Worm (Caenorhabditis elegans): ENCODE results near the gene dct-8.

dct-8 gene

ce11 chrIV:3881119-3881518 is 13.8 kb upstream of the dct-8 start, which contains the start of the genes F37C4.8 and oac-23:
Gene F37C4.8, minus strand, starts transcription at chrIV:3881219.
Gene oac-23, plus strand, starts transcription at chrIV:3881441.
- no peak for TF ChIP-seq ref-1 (GFP tag; conservative IDR thresholded peaks at IDR 0.05)
- no peak for TF ChIP-seq T22C8.4 (GFP tag; IDR thresholded peaks at IDR 0.05)
- TF ChIP-seq klf-2 (GFP tag; conservative IDR thresholded peaks at IDR 0.05): no peak
- TF ChIP-seq tab-1 (GFP tag; IDR thresholded peaks at IDR 0.05): no peak
- TF ChIP-seq med-1 (GFP tag; optimal IDR thresholded peaks at IDR 0.05; ENCODE audit: insufficient read depth): no peak
- no peak for TF ChIP-seq flt-1 (GFP tag; IDR thresholded peaks at IDR 0.05)
- TF ChIP-seq cog-1 (tag; optimal IDR thresholded peaks at IDR 0.05): no peak
- TF ChIP-seq ztf-23 (GFP tag; IDR thresholded peaks at IDR 0.05): no peak
- TF ChIP-seq ztf-29 (GFP tag; IDR thresholded peaks at IDR 0.05): no peak

ce11 chrIV:3885369-3885768 is 9.5 kb upstream of the dct-8 start, which contains the start of gene oac-22:
Gene oac-22, plus strand, starts transcription at chrIV:3885669.
- TF ChIP-seq flt-1 (GFP tag; IDR thresholded peaks at IDR 0.05): no peak
- TF ChIP-seq tab-1 (GFP tag; IDR thresholded peaks at IDR 0.05): no peak

ce11 chrIV:3888963-3889362 is 5.9 kb upstream of the dct-8 start, which contains the start of gene oac-21:
Gene oac-21, plus strand, starts transcription at chrIV:3889263.
- TF ChIP-seq ref-1 (GFP tag; conservative IDR thresholded peaks at IDR 0.05) (no peak), flt-1 (GFP tag; IDR thresholded peaks at IDR 0.05) (no peak), T22C8.4 (GFP tag; IDR thresholded peaks at IDR 0.05) (no peak), cog-1 (tag; optimal IDR thresholded peaks at IDR 0.05) (no peak), med-1 (GFP tag; optimal IDR thresholded peaks at IDR 0.05; ENCODE audit: insufficient read depth) (no peak)

- TF ChIP-seq klf-2 (GFP tag; conservative IDR thresholded peaks at IDR 0.05) (no peak), flt-1 (GFP tag; IDR thresholded peaks at IDR 0.05) (no peak), cog-1 (tag; optimal IDR thresholded peaks at IDR 0.05) (no peak), ztf-29 (GFP tag; IDR thresholded peaks at IDR 0.05) (no peak), ref-1 (GFP tag; conservative IDR thresholded peaks at IDR 0.05) (no peak)
These were observed 2.8 kb upstream of the dct-8 start, which contains the start of gene F56D6.9 for ce11 chrIV:3892027-3892426. Gene F56D6.9, plus strand, starts transcription at chrIV:3892327.

- TF ChIP-seq flt-1 (GFP tag; IDR thresholded peaks at IDR 0.05): no peak
- TF ChIP-seq T22C8.4 (GFP tag; IDR thresholded peaks at IDR 0.05): no peak
- TF ChIP-seq cog-1 (tag; optimal IDR thresholded peaks at IDR 0.05): no peak
- TF ChIP-seq ztf-23 (GFP tag; IDR thresholded peaks at IDR 0.05): no peak
- no peak for TF ChIP-seq klf-2 (GFP tag; conservative IDR thresholded peaks at IDR 0.05)
- no peak for TF ChIP-seq ref-1 (GFP tag; conservative IDR thresholded peaks at IDR 0.05)
- TF ChIP-seq med-1 (GFP tag; optimal IDR thresholded peaks at IDR 0.05; ENCODE audit: insufficient read depth): no peak
- no peak for TF ChIP-seq ztf-29 (GFP tag; IDR thresholded peaks at IDR 0.05)
- TF ChIP-seq tab-1 (GFP tag; IDR thresholded peaks at IDR 0.05): no peak
These were observed 828 bp upstream of the dct-8 start, which contains the start of gene F56D6.8 for ce11 chrIV:3894004-3894480. Gene F56D6.8, minus strand, starts transcription at chrIV:3894430.

ce11 chrIV:3899719-3900554 is 5.1 kb downstream of the dct-8 start, which contains the start of gene srz-62:
Gene srz-62, plus strand, starts transcription at chrIV:3900504.
- TF ChIP-seq flt-1 (GFP tag; IDR thresholded peaks at IDR 0.05) (no peak), ztf-23 (GFP tag; IDR thresholded peaks at IDR 0.05) (no peak), cog-1 (tag; optimal IDR thresholded peaks at IDR 0.05) (no peak), med-1 (GFP tag; optimal IDR thresholded peaks at IDR 0.05; ENCODE audit: insufficient read depth) (no peak), ref-1 (GFP tag; conservative IDR thresholded peaks at IDR 0.05) (no peak), klf-2 (GFP tag; conservative IDR thresholded peaks at IDR 0.05) (no peak), tab-1 (GFP tag; IDR thresholded peaks at IDR 0.05) (no peak), T22C8.4 (GFP tag; IDR thresholded peaks at IDR 0.05) (no peak), ztf-29 (GFP tag; IDR thresholded peaks at IDR 0.05) (no peak)

- TF ChIP-seq klf-2 (GFP tag; conservative IDR thresholded peaks at IDR 0.05) (no peak), tab-1 (GFP tag; IDR thresholded peaks at IDR 0.05) (no peak), ref-1 (GFP tag; conservative IDR thresholded peaks at IDR 0.05) (no peak), T22C8.4 (GFP tag; IDR thresholded peaks at IDR 0.05) (no peak), ztf-23 (GFP tag; IDR thresholded peaks at IDR 0.05) (no peak), ztf-29 (GFP tag; IDR thresholded peaks at IDR 0.05) (no peak), flt-1 (GFP tag; IDR thresholded peaks at IDR 0.05) (no peak), med-1 (GFP tag; optimal IDR thresholded peaks at IDR 0.05; ENCODE audit: insufficient read depth) (no peak), cog-1 (tag; optimal IDR thresholded peaks at IDR 0.05) (no peak)
These were observed 8.1 kb downstream of the dct-8 start, which contains the start of gene F56D6.6 for ce11 chrIV:3902955-3903354. Gene F56D6.6, plus strand, starts transcription at chrIV:3903255.

- TF ChIP-seq T22C8.4 (GFP tag; IDR thresholded peaks at IDR 0.05): no peak
- no peak for TF ChIP-seq flt-1 (GFP tag; IDR thresholded peaks at IDR 0.05)
- TF ChIP-seq klf-2 (GFP tag; conservative IDR thresholded peaks at IDR 0.05): no peak
- no peak for TF ChIP-seq ztf-23 (GFP tag; IDR thresholded peaks at IDR 0.05)
- no peak for TF ChIP-seq cog-1 (tag; optimal IDR thresholded peaks at IDR 0.05)
- TF ChIP-seq tab-1 (GFP tag; IDR thresholded peaks at IDR 0.05): no peak
- no peak for TF ChIP-seq ref-1 (GFP tag; conservative IDR thresholded peaks at IDR 0.05)
- TF ChIP-seq med-1 (GFP tag; optimal IDR thresholded peaks at IDR 0.05; ENCODE audit: insufficient read depth): no peak
- no peak for TF ChIP-seq ztf-29 (GFP tag; IDR thresholded peaks at IDR 0.05)
These were observed 9.8 kb downstream of the dct-8 start, which contains the start of gene F56D6.21 for ce11 chrIV:3904620-3905019. Gene F56D6.21, plus strand, starts transcription at chrIV:3904920.

- TF ChIP-seq klf-2 (GFP tag; conservative IDR thresholded peaks at IDR 0.05): no peak
- TF ChIP-seq ref-1 (GFP tag; conservative IDR thresholded peaks at IDR 0.05): no peak
- no peak for TF ChIP-seq med-1 (GFP tag; optimal IDR thresholded peaks at IDR 0.05; ENCODE audit: insufficient read depth)
- no peak for TF ChIP-seq T22C8.4 (GFP tag; IDR thresholded peaks at IDR 0.05)
- TF ChIP-seq tab-1 (GFP tag; IDR thresholded peaks at IDR 0.05): no peak
- no peak for TF ChIP-seq cog-1 (tag; optimal IDR thresholded peaks at IDR 0.05)
- TF ChIP-seq ztf-29 (GFP tag; IDR thresholded peaks at IDR 0.05): no peak
- no peak for TF ChIP-seq flt-1 (GFP tag; IDR thresholded peaks at IDR 0.05)
- no peak for TF ChIP-seq ztf-23 (GFP tag; IDR thresholded peaks at IDR 0.05)
These were observed 11.5 kb downstream of the dct-8 start, which contains the start of gene F56D6.11 for ce11 chrIV:3906393-3906792. Gene F56D6.11, minus strand, starts transcription at chrIV:3906493.
